Worm (Caenorhabditis elegans) whole organism, late embryonic: ENCODE results near the gene nas-15.

Source experiments
- ama-1 ChIP-seq: fragments of 150-350 bp; optimal IDR thresholded peaks from 2 replicates; lab custom pipeline; 2014
- ceh-18 ChIP-seq: sonication (generic microtip); optimal IDR thresholded peaks from 2 replicates; lab custom pipeline; 2016; ENCODE audit warnings: missing genetic modification characterization, missing compliant biosample characterization
- ceh-9 ChIP-seq: sonication (generic microtip); optimal IDR thresholded peaks from 2 replicates; lab custom pipeline; 2016; ENCODE audit warnings: mild to moderate bottlenecking, missing genetic modification characterization, inconsistent platforms, missing compliant biosample characterization
- elt-2 ChIP-seq: sonication (generic microtip); optimal IDR thresholded peaks from 2 replicates; lab custom pipeline; 2016; ENCODE audit warnings: missing genetic modification reagents, missing genetic modification characterization, missing compliant biosample characterization
- ets-4 ChIP-seq: sonication (generic microtip); optimal IDR thresholded peaks from 2 replicates; lab custom pipeline; 2016; ENCODE audit warnings: missing genetic modification characterization, missing compliant biosample characterization
- gmeb-2 ChIP-seq: sonication (generic microtip); optimal IDR thresholded peaks from 2 replicates; lab custom pipeline; 2016; ENCODE audit warnings: missing genetic modification characterization, inconsistent platforms, missing compliant biosample characterization
- hlh-6 ChIP-seq: sonication (generic microtip); optimal IDR thresholded peaks from 2 replicates; lab custom pipeline; 2016; ENCODE audit warnings: missing genotype, missing genetic modification characterization, missing compliant biosample characterization
- nhr-11 ChIP-seq: fragments of 150-350 bp; optimal IDR thresholded peaks from 2 replicates; lab custom pipeline; 2014; ENCODE audit warnings: missing biosample characterization, missing genetic modification characterization
- nhr-232 ChIP-seq: sonication (generic microtip); optimal IDR thresholded peaks from 2 replicates; lab custom pipeline; 2016; ENCODE audit warnings: missing genetic modification characterization, missing compliant biosample characterization
- pha-4 ChIP-seq: fragments of 150-350 bp; optimal IDR thresholded peaks from 2 replicates; lab custom pipeline; 2018; ENCODE audit warnings: missing biosample characterization, missing genetic modification reagents, missing genetic modification characterization

- TF ChIP-seq gmeb-2 (tag; lab: Kevin White, UChicago) (no peak), elt-2 (tag; lab: Kevin White, UChicago) (no peak), nhr-11 (tag; lab: Kevin White, UChicago) (no peak), ceh-18 (no peak), pha-4 (no peak), hlh-6 (no peak), nhr-232 (tag; lab: Kevin White, UChicago) (no peak), ama-1 (lab: Kevin White, UChicago) (no peak), ceh-9 (tag; lab: Kevin White, UChicago) (no peak), ets-4 (tag; lab: Kevin White, UChicago) (no peak)
Observed at ce11 chrX:823736-824135, 46.2 kb downstream of the nas-15 start.
